Fruit fly (Drosophila melanogaster): ENCODE results near the gene Syn.

Syn gene

dm6 chr3R:10268101-10268864 lies 77.8 kb downstream of the Syn start (continued):
- TF ChIP-seq esg (GFP tag; conservative IDR thresholded peaks at IDR 0.05) (peak; percentile 73), CG2875 (GFP tag; optimal IDR thresholded peaks at IDR 0.05) (peak; percentile 59), nerfin-2 (GFP tag; IDR thresholded peaks at IDR 0.05; ENCODE audit: partially characterized antibody) (peak; percentile 31; the same call in 1 of the 2 replicates), kah (GFP tag; optimal IDR thresholded peaks at IDR 0.05) (peak; percentile 59), fru (optimal IDR thresholded peaks at IDR 0.05) (no peak), CG4820 (GFP tag; optimal IDR thresholded peaks at IDR 0.05) (peak; percentile 56), sug (tag; optimal IDR thresholded peaks at IDR 0.05) (peak; percentile 85), Abd-B (GFP tag; optimal IDR thresholded peaks at IDR 0.05) (peak; percentile 78), CG32532 (GFP tag; IDR thresholded peaks at IDR 0.05) (peak; percentile 77), ems (GFP tag; optimal IDR thresholded peaks at IDR 0.05) (peak; percentile 50), her (GFP tag; optimal IDR thresholded peaks at IDR 0.05) (peak; percentile 41), en (GFP tag; optimal IDR thresholded peaks at IDR 0.05) (peak; percentile 59), CG4730 (GFP tag; IDR thresholded peaks at IDR 0.05) (peak; percentile 55), CG10147 (GFP tag; optimal IDR thresholded peaks at IDR 0.05) (peak; percentile 81), CG32772 (GFP tag; IDR thresholded peaks at IDR 0.05) (peak; percentile 64), CG9817 (tag; optimal IDR thresholded peaks at IDR 0.05) (peak; percentile 82), CG3838 (GFP tag; optimal IDR thresholded peaks at IDR 0.05) (peak; percentile 51), cad (GFP tag; optimal IDR thresholded peaks at IDR 0.05) (no peak), Dad (GFP tag; optimal IDR thresholded peaks at IDR 0.05) (peak; percentile 64), CG15011 (GFP tag; optimal IDR thresholded peaks at IDR 0.05) (peak; percentile 80), CG42726 (GFP tag; IDR thresholded peaks at IDR 0.05; ENCODE audit: partially characterized antibody) (no peak), CG43689 (GFP tag; IDR thresholded peaks at IDR 0.05) (0 out of 2 replicates have a peak, but pooled peaks have one; percentile 8), Dfd (GFP tag; optimal IDR thresholded peaks at IDR 0.05) (no peak), stc (GFP tag; IDR thresholded peaks at IDR 0.05) (peak; percentile 77), so (GFP tag; IDR thresholded peaks at IDR 0.05) (peak; percentile 74; the same call in 1 of the 3 replicates), CG2120 (GFP tag; optimal IDR thresholded peaks at IDR 0.05) (peak; percentile 94), CG3281 (GFP tag; optimal IDR thresholded peaks at IDR 0.05) (peak; percentile 91), wek (GFP tag; optimal IDR thresholded peaks at IDR 0.05) (peak; percentile 29), CG18764 (GFP tag; optimal IDR thresholded peaks at IDR 0.05) (peak; percentile 54), ftz-f1 (GFP tag; optimal IDR thresholded peaks at IDR 0.05) (no peak), D19B (GFP tag; optimal IDR thresholded peaks at IDR 0.05) (peak; percentile 70), Neu2 (GFP tag; optimal IDR thresholded peaks at IDR 0.05; ENCODE audit: borderline replicate concordance) (no peak), Mad (GFP tag; optimal IDR thresholded peaks at IDR 0.05) (peak; percentile 71), Opbp (GFP tag; IDR thresholded peaks at IDR 0.05; ENCODE audit: partially characterized antibody) (peak; percentile 43; the same call in 1 of the 3 replicates), ssp (GFP tag; IDR thresholded peaks at IDR 0.05) (peak; percentile 56), chm (GFP tag; IDR thresholded peaks at IDR 0.05) (peak; percentile 65; the same call in 1 of the 2 replicates), Antp (GFP tag; optimal IDR thresholded peaks at IDR 0.05) (peak; percentile 16), Xrp1 (GFP tag; IDR thresholded peaks at IDR 0.05) (peak; percentile 65; the same call in 1 of the 2 replicates), sim (GFP tag; IDR thresholded peaks at IDR 0.05) (no peak), NK7.1 (GFP tag; optimal IDR thresholded peaks at IDR 0.05) (peak; percentile 63), CG10979 (tag; optimal IDR thresholded peaks at IDR 0.05) (peak; percentile 77), CG17829 (tag; optimal IDR thresholded peaks at IDR 0.05) (peak; percentile 84), TFAM (GFP tag; optimal IDR thresholded peaks at IDR 0.05) (peak; percentile 42), danr (GFP tag; IDR thresholded peaks at IDR 0.05) (peak; percentile 54; the same call in 1 of the 2 replicates), CG6683 (GFP tag; optimal IDR thresholded peaks at IDR 0.05) (peak; percentile 75), ttk (GFP tag; IDR thresholded peaks at IDR 0.05) (peak; percentile 56), Chrac-16 (GFP tag; optimal IDR thresholded peaks at IDR 0.05) (peak; percentile 68), CG8388 (GFP tag; optimal IDR thresholded peaks at IDR 0.05) (peak; percentile 84), Dbx (GFP tag; IDR thresholded peaks at IDR 0.05) (peak; percentile 65; the same call in 2 of the 3 replicates), lbe (GFP tag; optimal IDR thresholded peaks at IDR 0.05) (peak; percentile 52)

All from whole organism, embryonic.